Fruit fly (Drosophila melanogaster) whole organism, prepupa: ENCODE measurements around the gene CG3397.

Source experiments
- Blimp-1 ChIP-seq: fragments of 200-800 bp; sonication (Bioruptor generic); optimal IDR thresholded peaks from 3 replicates; lab custom pipeline; 2017; ENCODE audit warnings: missing biosample characterization, missing genetic modification characterization, mild to moderate bottlenecking, moderate library complexity, missing genetic modification reagents
- CG10669 ChIP-seq: fragments of 200-800 bp; sonication (Bioruptor generic); optimal IDR thresholded peaks from 3 replicates; lab custom pipeline; 2018; ENCODE audit warnings: missing biosample characterization, mild to moderate bottlenecking, missing genetic modification characterization, moderate library complexity
- CG11294 ChIP-seq: fragments of 200-800 bp; sonication (Bioruptor generic); IDR thresholded peaks from 2 replicates; pipeline ENCODE4 v1.3.6; 2022; ENCODE audit warnings: missing biosample characterization, missing genetic modification characterization
- CG11762 ChIP-seq: fragments of 200-800 bp; sonication (Bioruptor generic); optimal IDR thresholded peaks from 3 replicates; lab custom pipeline; 2016; ENCODE audit warnings: missing biosample characterization, missing genetic modification characterization; ENCODE audit not compliant: insufficient read depth
- CG16779 ChIP-seq: fragments of 200-800 bp; sonication (Bioruptor generic); optimal IDR thresholded peaks from 3 replicates; lab custom pipeline; 2017; ENCODE audit warnings: missing biosample characterization, mild to moderate bottlenecking, missing genetic modification characterization
- CG31627 ChIP-seq: fragments of 200-800 bp; sonication (Bioruptor generic); optimal IDR thresholded peaks from 3 replicates; lab custom pipeline; 2016; ENCODE audit warnings: missing biosample characterization, missing genetic modification characterization
- CG3919 ChIP-seq: fragments of 200-800 bp; sonication (Bioruptor generic); optimal IDR thresholded peaks from 3 replicates; lab custom pipeline; 2016; ENCODE audit warnings: missing biosample characterization, missing genetic modification characterization
- CG4318 ChIP-seq: fragments of 200-800 bp; sonication (Bioruptor generic); optimal IDR thresholded peaks from 3 replicates; lab custom pipeline; 2017; ENCODE audit warnings: missing biosample characterization, mild to moderate bottlenecking, missing genetic modification characterization
- CG6163 ChIP-seq: fragments of 200-800 bp; sonication (Bioruptor generic); IDR thresholded peaks from 3 replicates; pipeline ENCODE4 v1.3.6; 2022; ENCODE audit warnings: missing biosample characterization, missing genetic modification characterization
- CG6854 ChIP-seq: fragments of 200-800 bp; sonication (Bioruptor generic); optimal IDR thresholded peaks from 2 replicates; lab custom pipeline; 2017; ENCODE audit warnings: missing biosample characterization, mild to moderate bottlenecking, missing genetic modification characterization
- CG8119 ChIP-seq: fragments of 200-800 bp; sonication (Bioruptor generic); IDR thresholded peaks from 3 replicates; pipeline ENCODE4 v1.3.6; 2022; ENCODE audit warnings: missing biosample characterization, missing genetic modification characterization
- CG9139 ChIP-seq: fragments of 200-800 bp; sonication (Bioruptor generic); optimal IDR thresholded peaks from 3 replicates; lab custom pipeline; 2017; ENCODE audit warnings: missing biosample characterization, mild to moderate bottlenecking, missing genetic modification characterization
- Eip75B ChIP-seq: fragments of 200-800 bp; sonication (Bioruptor generic); optimal IDR thresholded peaks from 3 replicates; lab custom pipeline; 2016; ENCODE audit warnings: missing biosample characterization, missing genetic modification characterization
- Eip78C ChIP-seq: fragments of 200-800 bp; sonication (Bioruptor generic); peaks from one replicate; lab custom pipeline; 2016; ENCODE audit warnings: missing biosample characterization, missing genetic modification characterization
- Eip93F ChIP-seq: fragments of 200-800 bp; sonication (Bioruptor generic); optimal IDR thresholded peaks from 2 replicates; lab custom pipeline; 2016; ENCODE audit warnings: missing biosample characterization, mild to moderate bottlenecking, missing genetic modification characterization
- Ets96B ChIP-seq: fragments of 200-800 bp; optimal IDR thresholded peaks from 2 replicates; lab custom pipeline; 2019; ENCODE audit warnings: missing biosample characterization, mild to moderate bottlenecking, missing genetic modification characterization, moderate library complexity
- Hr38 ChIP-seq: sonication (Bioruptor generic); optimal IDR thresholded peaks from 2 replicates; lab custom pipeline; 2016; ENCODE audit warnings: missing biosample characterization, missing genetic modification characterization
- Lpt ChIP-seq: fragments of 200-800 bp; sonication (Bioruptor generic); optimal IDR thresholded peaks from 3 replicates; lab custom pipeline; 2016; ENCODE audit warnings: missing biosample characterization, missing genetic modification characterization
- Met ChIP-seq: fragments of 200-800 bp; sonication (Bioruptor generic); optimal IDR thresholded peaks from 3 replicates; lab custom pipeline; 2016; ENCODE audit warnings: missing biosample characterization, missing genetic modification characterization
- Sox102F ChIP-seq: fragments of 200-800 bp; sonication (Bioruptor generic); optimal IDR thresholded peaks from 2 replicates; lab custom pipeline; 2016; ENCODE audit warnings: missing biosample characterization, mild to moderate bottlenecking, missing genetic modification characterization
- Sox14 ChIP-seq: fragments of 200-800 bp; sonication (Bioruptor generic); optimal IDR thresholded peaks from 3 replicates; lab custom pipeline; 2016; ENCODE audit warnings: missing biosample characterization, missing genetic modification characterization
- achi ChIP-seq: fragments of 200-800 bp; sonication (Bioruptor generic); optimal IDR thresholded peaks from 3 replicates; lab custom pipeline; 2016; ENCODE audit warnings: missing biosample characterization, missing genetic modification characterization
- acj6 ChIP-seq: fragments of 200-800 bp; sonication (Bioruptor generic); optimal IDR thresholded peaks from 3 replicates; lab custom pipeline; 2016; ENCODE audit warnings: missing biosample characterization, missing genetic modification characterization
- cyc ChIP-seq: fragments of 200-800 bp; sonication (Bioruptor generic); optimal IDR thresholded peaks from 3 replicates; lab custom pipeline; 2016; ENCODE audit warnings: missing biosample characterization, missing genetic modification characterization
- dac ChIP-seq: fragments of 200-800 bp; sonication (Bioruptor generic); optimal IDR thresholded peaks from 2 replicates; lab custom pipeline; 2017; ENCODE audit warnings: missing biosample characterization, mild to moderate bottlenecking, missing genetic modification characterization
- eg ChIP-seq: fragments of 200-800 bp; sonication (Bioruptor generic); IDR thresholded peaks from 3 replicates; pipeline ENCODE4 v1.3.6; 2022; ENCODE audit warnings: missing biosample characterization, missing genetic modification characterization
- esn ChIP-seq: fragments of 200-800 bp; sonication (Bioruptor generic); optimal IDR thresholded peaks from 2 replicates; lab custom pipeline; 2016; ENCODE audit warnings: missing biosample characterization, mild to moderate bottlenecking, missing genetic modification characterization, moderate library complexity
- fd59A ChIP-seq: fragments of 200-800 bp; sonication (Bioruptor generic); optimal IDR thresholded peaks from 2 replicates; lab custom pipeline; 2017; ENCODE audit warnings: missing biosample characterization, mild to moderate bottlenecking, missing genetic modification characterization, missing genetic modification reagents
- fd85E ChIP-seq: fragments of 200-800 bp; sonication (Bioruptor generic); optimal IDR thresholded peaks from 3 replicates; lab custom pipeline; 2016; ENCODE audit warnings: missing biosample characterization, missing genetic modification characterization
- fkh ChIP-seq: fragments of 200-800 bp; sonication (Bioruptor generic); optimal IDR thresholded peaks from 3 replicates; lab custom pipeline; 2017; ENCODE audit warnings: missing biosample characterization, mild to moderate bottlenecking, missing genetic modification characterization, moderate library complexity
- salr ChIP-seq, 2 experiments: fragments of 200-800 bp; sonication (Bioruptor generic); optimal IDR thresholded peaks; 3 replicates each; lab custom pipeline; 2016 to 2018; ENCODE audit warnings: missing biosample characterization in 2 of 2, missing genetic modification characterization in 2 of 2, mild to moderate bottlenecking in 1 of 2
- ss ChIP-seq, 2 experiments: fragments of 200-800 bp; sonication (Bioruptor generic); optimal IDR thresholded peaks; 2 replicates in 1 of 2; 3 replicates in 1 of 2; lab custom pipeline; 2017 to 2018; ENCODE audit warnings: mild to moderate bottlenecking in 2 of 2, missing biosample characterization in 2 of 2, missing genetic modification characterization in 2 of 2, moderate library complexity in 1 of 2
- svp ChIP-seq: fragments of 200-800 bp; sonication (Bioruptor generic); peaks from one replicate; lab custom pipeline; 2016; ENCODE audit warnings: missing biosample characterization, missing genetic modification characterization
- topi ChIP-seq: fragments of 200-800 bp; sonication (Bioruptor generic); optimal IDR thresholded peaks from 3 replicates; lab custom pipeline; 2016; ENCODE audit warnings: missing biosample characterization, missing genetic modification characterization

CG3397 gene

dm6 chr3R:11992934-11993670, 8.8 kb upstream of the CG3397 start, which contains the start of gene mfas (continued):
- TF ChIP-seq CG11762 (GFP tag; lab: Kevin White, UChicago), result no peak
- TF ChIP-seq ss (GFP tag; optimal IDR thresholded peaks at IDR 0.05; lab: Kevin White, UChicago), result no peak
- no peak for TF ChIP-seq salr (GFP tag; optimal IDR thresholded peaks at IDR 0.05; lab: Kevin White, UChicago)
- TF ChIP-seq topi, result no peak
- TF ChIP-seq Ets96B, result no peak
- no peak for TF ChIP-seq achi
- TF ChIP-seq acj6, result no peak
- no peak for TF ChIP-seq CG10669
- TF ChIP-seq dac (GFP tag; lab: Kevin White, UChicago), result no peak
- no peak for TF ChIP-seq CG31627
- no peak for TF ChIP-seq fd59A
- no peak for TF ChIP-seq CG8119 (GFP tag; lab: Robert Waterston, UW)
- no peak for TF ChIP-seq Hr38 (GFP tag; lab: Kevin White, UChicago)
- TF ChIP-seq Lpt (GFP tag; lab: Kevin White, UChicago), result peak; percentile 42

DNA sequence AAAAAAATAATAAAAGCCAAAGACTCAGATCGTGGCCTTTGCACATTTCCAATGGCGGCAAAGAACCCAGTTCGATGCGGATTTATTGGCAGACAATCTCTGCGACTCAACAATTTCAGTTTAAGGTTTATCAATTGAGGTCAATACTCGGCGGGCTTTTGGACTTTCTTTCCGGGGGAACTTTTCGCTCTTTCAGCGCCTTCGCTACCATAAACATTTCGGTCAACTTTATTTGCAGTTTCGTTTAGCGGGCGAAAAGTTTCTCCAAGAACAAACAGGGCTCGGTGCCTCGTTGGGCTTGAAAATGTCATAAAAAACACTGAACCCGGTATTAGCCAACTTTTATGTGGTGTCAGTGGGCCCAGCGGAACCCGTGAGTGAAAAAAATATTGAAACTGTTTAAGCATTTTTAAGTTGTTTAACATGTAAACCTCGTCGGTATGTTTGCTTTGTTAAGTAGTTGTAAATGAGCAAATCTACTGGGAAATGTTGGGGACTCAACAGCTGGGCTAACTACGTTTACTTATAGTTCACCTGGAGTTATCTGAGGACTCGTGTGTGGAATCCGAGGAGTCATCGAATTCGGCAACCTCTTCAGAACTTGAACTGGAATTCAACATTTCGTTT, 7.3 kb upstream of the CG3397 start:
- TF ChIP-seq topi (no peak), CG4318 (GFP tag; lab: Kevin White, UChicago) (no peak), fkh (GFP tag; lab: Kevin White, UChicago) (peak; percentile 60), cyc (no peak), Blimp-1 (peak; percentile 10), svp (GFP tag; lab: Kevin White, UChicago) (peak; percentile 90), Sox102F (GFP tag; lab: Kevin White, UChicago) (peak; percentile 23), Eip78C (GFP tag; lab: Kevin White, UChicago) (peak; percentile 67), CG6854 (GFP tag; lab: Kevin White, UChicago) (peak; percentile 80), Met (GFP tag; lab: Kevin White, UChicago) (no peak), CG9139 (GFP tag; lab: Kevin White, UChicago) (no peak)
- TF ChIP-seq, all 60 proteins: peak for 6

DNA sequence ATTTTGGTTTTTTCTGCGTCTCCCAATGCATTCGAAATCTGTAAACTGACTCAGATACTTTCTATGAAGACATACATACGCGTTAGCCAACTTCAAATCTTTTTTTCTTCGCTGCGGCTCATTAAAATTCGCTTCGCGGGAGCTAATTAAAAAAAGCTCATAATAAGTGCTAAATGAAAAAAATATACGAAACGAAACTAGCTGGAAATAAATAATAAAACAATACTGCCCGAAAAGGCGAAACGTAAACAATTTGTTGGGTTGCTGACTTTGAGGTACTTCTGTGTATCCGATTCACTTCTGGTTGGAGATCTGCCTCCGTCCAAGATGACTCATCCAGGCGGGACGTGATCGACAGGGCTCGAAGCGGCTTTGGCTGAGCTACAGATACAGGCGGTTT, 5.7 kb upstream of the CG3397 start:
- TF ChIP-seq Eip75B (GFP tag; lab: Kevin White, UChicago) (no peak), CG4318 (GFP tag; lab: Kevin White, UChicago) (no peak), esn (no peak)
- TF ChIP-seq, all 60 proteins: peak for 0

- TF ChIP-seq CG6163 (GFP tag; lab: Robert Waterston, UW) (0 out of 3 replicates have a peak, but pooled peaks have one; percentile 24), CG3919 (GFP tag; lab: Kevin White, UChicago) (no peak), CG11294 (GFP tag; lab: Robert Waterston, UW) (no peak), Met (GFP tag; lab: Kevin White, UChicago) (no peak)
- TF ChIP-seq, all 60 proteins: peak for 1
These were observed 4.9 kb upstream of the CG3397 start for dm6 chr3R:11989206-11989605.

- no peak for TF ChIP-seq CG16779 (tag; lab: Kevin White, UChicago)
- TF ChIP-seq Eip78C (GFP tag; lab: Kevin White, UChicago), result peak; percentile 75
- no peak for TF ChIP-seq CG8119 (GFP tag; lab: Robert Waterston, UW)
- TF ChIP-seq Sox14 (GFP tag; lab: Kevin White, UChicago), result no peak
- TF ChIP-seq fd85E (GFP tag; lab: Kevin White, UChicago), result no peak
- no peak for TF ChIP-seq eg (GFP tag; lab: Robert Waterston, UW)
- peak; percentile 99 for TF ChIP-seq svp (GFP tag; lab: Kevin White, UChicago)
- TF ChIP-seq achi, result no peak
- no peak for TF ChIP-seq Eip93F (GFP tag; lab: Kevin White, UChicago)
- no peak for TF ChIP-seq Hr38 (GFP tag; lab: Kevin White, UChicago)
- TF ChIP-seq ss (GFP tag; optimal IDR thresholded peaks at IDR 0.05; lab: Kevin White, UChicago), result peak in 1 of 2 experiments; percentile 22
- no peak for TF ChIP-seq CG6163 (GFP tag; lab: Robert Waterston, UW)
These were observed 521 bp upstream of the CG3397 start for dm6 chr3R:11984862-11985261.
